Fruit fly (Drosophila melanogaster) whole organism, embryonic: Measurements from ENCODE around the gene CG42671.

Experiments
- Atf6 ChIP-seq: fragments of 200-800 bp; sonication (Bioruptor generic); IDR thresholded peaks from 2 replicates; pipeline ENCODE4 v1.3.6; 2022; ENCODE audit warnings: missing biosample characterization, missing genetic modification characterization
- BEAF-32 ChIP-seq: fragments of 200-800 bp; sonication (Bioruptor generic); optimal IDR thresholded peaks from 3 replicates; lab custom pipeline; 2017; ENCODE audit warnings: missing biosample characterization, missing genetic modification characterization, mild to moderate bottlenecking, moderate library complexity, missing genetic modification reagents
- CG10431 ChIP-seq: fragments of 200-800 bp; sonication (Bioruptor generic); optimal IDR thresholded peaks from 3 replicates; lab custom pipeline; 2018; ENCODE audit warnings: missing biosample characterization, mild to moderate bottlenecking, missing genetic modification characterization
- CG10959 ChIP-seq: fragments of 200-800 bp; sonication (Bioruptor generic); IDR thresholded peaks from 2 replicates; pipeline ENCODE4 v1.3.6; 2022; ENCODE audit warnings: missing biosample characterization, missing genetic modification characterization
- CG10979 ChIP-seq: fragments of 200-800 bp; sonication (Bioruptor generic); optimal IDR thresholded peaks from 2 replicates; lab custom pipeline; 2018; ENCODE audit warnings: missing biosample characterization, mild to moderate bottlenecking, missing genetic modification characterization, moderate library complexity
- CG11398 ChIP-seq: fragments of 200-800 bp; sonication (Bioruptor generic); optimal IDR thresholded peaks from 2 replicates; lab custom pipeline; 2016; ENCODE audit warnings: missing biosample characterization, missing genetic modification characterization
- CG11560 ChIP-seq: fragments of 200-800 bp; sonication (Bioruptor generic); IDR thresholded peaks from 3 replicates; pipeline ENCODE4 v1.3.6; 2022; ENCODE audit warnings: missing biosample characterization, missing genetic modification characterization
- CG11695 ChIP-seq: fragments of 200-800 bp; sonication (Bioruptor generic); IDR thresholded peaks from 3 replicates; pipeline ENCODE4 v1.3.6; 2022; ENCODE audit warnings: missing biosample characterization, missing genetic modification characterization
- CG11723 ChIP-seq: fragments of 200-800 bp; sonication (Bioruptor generic); optimal IDR thresholded peaks from 2 replicates; lab custom pipeline; 2017; ENCODE audit warnings: missing biosample characterization, mild to moderate bottlenecking, missing genetic modification characterization
- CG12659 ChIP-seq: fragments of 200-800 bp; sonication (Bioruptor generic); optimal IDR thresholded peaks from 3 replicates; lab custom pipeline; 2017; ENCODE audit warnings: mild to moderate bottlenecking, missing biosample characterization, missing genetic modification reagents, missing genetic modification characterization
- CG12942 ChIP-seq: fragments of 200-800 bp; sonication (Bioruptor generic); optimal IDR thresholded peaks from 3 replicates; lab custom pipeline; 2016; ENCODE audit warnings: missing biosample characterization, missing genetic modification characterization
- CG13287 ChIP-seq: fragments of 200-800 bp; sonication (Bioruptor generic); IDR thresholded peaks from 2 replicates; pipeline ENCODE4 v1.3.6; 2022; ENCODE audit warnings: missing biosample characterization, missing genetic modification characterization; ENCODE audit not compliant: partially characterized antibody
- CG16813 ChIP-seq: fragments of 200-800 bp; sonication (Bioruptor generic); IDR thresholded peaks from 3 replicates; pipeline ENCODE4 v1.3.6; 2022; ENCODE audit warnings: missing biosample characterization, missing genetic modification characterization; ENCODE audit not compliant: partially characterized antibody
- CG17359 ChIP-seq: fragments of 200-800 bp; sonication (Bioruptor generic); optimal IDR thresholded peaks from 3 replicates; lab custom pipeline; 2018; ENCODE audit warnings: missing biosample characterization, mild to moderate bottlenecking, missing genetic modification characterization, moderate library complexity
- CG1832 ChIP-seq: fragments of 200-800 bp; sonication (Bioruptor generic); optimal IDR thresholded peaks from 2 replicates; lab custom pipeline; 2017; ENCODE audit warnings: missing biosample characterization, mild to moderate bottlenecking, missing genetic modification characterization, inconsistent platforms
- CG2129 ChIP-seq: fragments of 200-800 bp; sonication (Bioruptor generic); IDR thresholded peaks from 2 replicates; pipeline ENCODE4 v1.3.6; 2022; ENCODE audit warnings: missing biosample characterization, missing genetic modification characterization; ENCODE audit not compliant: partially characterized antibody
- CG2199 ChIP-seq: fragments of 200-800 bp; sonication (Bioruptor generic); IDR thresholded peaks from 3 replicates; pipeline ENCODE4 v1.3.6; 2022; ENCODE audit warnings: missing biosample characterization, missing genetic modification characterization
- CG30020 ChIP-seq: fragments of 200-800 bp; optimal IDR thresholded peaks from 2 replicates; lab custom pipeline; 2019; ENCODE audit warnings: missing biosample characterization, mild to moderate bottlenecking, missing genetic modification characterization, moderate library complexity
- CG31365 ChIP-seq: fragments of 200-800 bp; sonication (Bioruptor generic); optimal IDR thresholded peaks from 2 replicates; lab custom pipeline; 2018; ENCODE audit warnings: missing biosample characterization, mild to moderate bottlenecking, missing genetic modification characterization
- CG33557 ChIP-seq: fragments of 200-800 bp; sonication (Bioruptor generic); optimal IDR thresholded peaks from 2 replicates; lab custom pipeline; 2019; ENCODE audit warnings: missing biosample characterization, mild to moderate bottlenecking, missing genetic modification characterization, moderate library complexity
- CG42726 ChIP-seq: fragments of 200-800 bp; sonication (Bioruptor generic); IDR thresholded peaks from 2 replicates; pipeline ENCODE4 v1.3.6; 2022; ENCODE audit warnings: missing biosample characterization, missing genetic modification characterization; ENCODE audit not compliant: partially characterized antibody
- CG5953 ChIP-seq: fragments of 200-800 bp; sonication (Bioruptor generic); IDR thresholded peaks from 2 replicates; pipeline ENCODE4 v1.3.6; 2022; ENCODE audit warnings: missing biosample characterization, missing genetic modification characterization
- Chrac-16 ChIP-seq: fragments of 200-800 bp; sonication (Bioruptor generic); optimal IDR thresholded peaks from 3 replicates; lab custom pipeline; 2016; ENCODE audit warnings: missing biosample characterization, missing genetic modification characterization
- Dfd ChIP-seq, 2 experiments: fragments of >200 bp; optimal IDR thresholded peaks; 2 replicates each; lab custom pipeline; 2017; ENCODE audit warnings: missing biosample characterization in 2 of 2, missing genetic modification characterization in 2 of 2
- Dip2 ChIP-seq: fragments of 200-800 bp; sonication (Bioruptor generic); IDR thresholded peaks from 2 replicates; pipeline ENCODE4 v1.3.6; 2022; ENCODE audit warnings: missing biosample characterization, missing genetic modification characterization
- Drgx ChIP-seq: fragments of 200-800 bp; sonication (Bioruptor generic); IDR thresholded peaks from 2 replicates; pipeline ENCODE4 v1.3.6; 2022; ENCODE audit warnings: missing biosample characterization, missing genetic modification characterization
- Fer1 ChIP-seq: fragments of 200-800 bp; sonication (Bioruptor generic); optimal IDR thresholded peaks from 2 replicates; lab custom pipeline; 2017; ENCODE audit warnings: missing biosample characterization, mild to moderate bottlenecking, missing genetic modification characterization
- H2.0 ChIP-seq: fragments of 200-800 bp; sonication (Bioruptor generic); IDR thresholded peaks from 2 replicates; pipeline ENCODE4 v1.3.6; 2022; ENCODE audit warnings: missing biosample characterization, missing genetic modification characterization
- HLH3B ChIP-seq: fragments of 200-800 bp; sonication (Bioruptor generic); IDR thresholded peaks from 2 replicates; pipeline ENCODE4 v1.3.6; 2022; ENCODE audit warnings: missing biosample characterization, missing genetic modification characterization
- HLHmδ ChIP-seq: fragments of 200-800 bp; sonication (Bioruptor generic); optimal IDR thresholded peaks from 2 replicates; lab custom pipeline; 2018; ENCODE audit warnings: missing biosample characterization, mild to moderate bottlenecking, missing genetic modification characterization, moderate library complexity
- Hmr ChIP-seq: fragments of 200-800 bp; sonication (Bioruptor generic); optimal IDR thresholded peaks from 3 replicates; lab custom pipeline; 2017; ENCODE audit warnings: mild to moderate bottlenecking, missing biosample characterization, missing genetic modification reagents, missing genetic modification characterization
- Hmx ChIP-seq: fragments of 200-800 bp; sonication (Bioruptor generic); optimal IDR thresholded peaks from 2 replicates; lab custom pipeline; 2016; ENCODE audit warnings: missing biosample characterization, missing genetic modification characterization
- Hr51 ChIP-seq, 2 experiments: fragments of 200-800 bp; sonication (Bioruptor generic); optimal IDR thresholded peaks; 2 replicates in 1 of 2; 3 replicates in 1 of 2; lab custom pipeline; 2016 to 2018; ENCODE audit warnings: missing biosample characterization in 2 of 2, missing genetic modification characterization in 2 of 2, mild to moderate bottlenecking in 1 of 2, moderate library complexity in 1 of 2
- Lhr ChIP-seq: fragments of 200-800 bp; sonication (Bioruptor generic); optimal IDR thresholded peaks from 3 replicates; lab custom pipeline; 2017; ENCODE audit warnings: mild to moderate bottlenecking, missing biosample characterization, missing genetic modification reagents, missing genetic modification characterization
- Neu2 ChIP-seq: fragments of 200-800 bp; sonication (Bioruptor generic); optimal IDR thresholded peaks from 3 replicates; lab custom pipeline; 2016; ENCODE audit warnings: missing biosample characterization, missing genetic modification characterization, borderline replicate concordance
- Nf-YA ChIP-seq: fragments of 200-800 bp; sonication (Bioruptor generic); IDR thresholded peaks from 2 replicates; pipeline ENCODE4 v1.3.6; 2022; ENCODE audit warnings: missing biosample characterization, missing genetic modification characterization
- Poxn ChIP-seq: fragments of 200-800 bp; sonication (Bioruptor generic); IDR thresholded peaks from 2 replicates; pipeline ENCODE4 v1.3.6; 2022; ENCODE audit warnings: missing biosample characterization, missing genetic modification characterization
- Ptx1 ChIP-seq: fragments of 200-800 bp; sonication (Bioruptor generic); IDR thresholded peaks from 2 replicates; pipeline ENCODE4 v1.3.6; 2022; ENCODE audit warnings: missing biosample characterization, missing genetic modification characterization
- bab2 ChIP-seq: fragments of 200-800 bp; sonication (Bioruptor generic); optimal IDR thresholded peaks from 2 replicates; lab custom pipeline; 2016; ENCODE audit warnings: missing biosample characterization, missing genetic modification characterization
- caup ChIP-seq: fragments of 200-800 bp; sonication (Bioruptor generic); optimal IDR thresholded peaks from 3 replicates; lab custom pipeline; 2017; ENCODE audit warnings: missing biosample characterization, mild to moderate bottlenecking, missing genetic modification characterization, moderate library complexity; ENCODE audit not compliant: severe bottlenecking
- chm ChIP-seq: fragments of 200-800 bp; sonication (Bioruptor generic); IDR thresholded peaks from 2 replicates; pipeline ENCODE4 v1.3.6; 2022; ENCODE audit warnings: missing biosample characterization, missing genetic modification characterization
- dmrt99B ChIP-seq: fragments of 200-800 bp; sonication (Bioruptor generic); optimal IDR thresholded peaks from 2 replicates; lab custom pipeline; 2018; ENCODE audit warnings: missing biosample characterization, mild to moderate bottlenecking, missing genetic modification characterization, moderate library complexity
- esg ChIP-seq: fragments of 200-800 bp; sonication (Bioruptor generic); conservative IDR thresholded peaks from 2 replicates; pipeline ENCODE4 v1.3.6; 2022; ENCODE audit warnings: missing biosample characterization, missing genetic modification characterization
- hb ChIP-seq: fragments of 200-800 bp; sonication (Bioruptor generic); IDR thresholded peaks from 3 replicates; pipeline ENCODE4 v1.3.6; 2022; ENCODE audit warnings: missing biosample characterization, missing genetic modification characterization; ENCODE audit not compliant: partially characterized antibody
- klu ChIP-seq: fragments of 200-800 bp; sonication (Bioruptor generic); IDR thresholded peaks from 2 replicates; pipeline ENCODE4 v1.3.6; 2022; ENCODE audit warnings: missing biosample characterization, missing genetic modification characterization
- onecut ChIP-seq: fragments of 200-800 bp; sonication (Bioruptor generic); IDR thresholded peaks from 2 replicates; pipeline ENCODE4 v1.3.6; 2022; ENCODE audit warnings: missing biosample characterization, missing genetic modification characterization
- pnt ChIP-seq: fragments of 200-800 bp; sonication (Bioruptor generic); optimal IDR thresholded peaks from 3 replicates; lab custom pipeline; 2016; ENCODE audit warnings: missing biosample characterization, missing genetic modification characterization
- slbo ChIP-seq: fragments of 200-800 bp; sonication (Bioruptor generic); IDR thresholded peaks from 2 replicates; pipeline ENCODE4 v1.3.6; 2022; ENCODE audit warnings: missing biosample characterization, missing genetic modification characterization
- vfl ChIP-seq: fragments of 200-800 bp; sonication (Bioruptor generic); optimal IDR thresholded peaks from 2 replicates; lab custom pipeline; 2016; ENCODE audit warnings: missing biosample characterization, missing genetic modification characterization

The CG42671 gene

DNA sequence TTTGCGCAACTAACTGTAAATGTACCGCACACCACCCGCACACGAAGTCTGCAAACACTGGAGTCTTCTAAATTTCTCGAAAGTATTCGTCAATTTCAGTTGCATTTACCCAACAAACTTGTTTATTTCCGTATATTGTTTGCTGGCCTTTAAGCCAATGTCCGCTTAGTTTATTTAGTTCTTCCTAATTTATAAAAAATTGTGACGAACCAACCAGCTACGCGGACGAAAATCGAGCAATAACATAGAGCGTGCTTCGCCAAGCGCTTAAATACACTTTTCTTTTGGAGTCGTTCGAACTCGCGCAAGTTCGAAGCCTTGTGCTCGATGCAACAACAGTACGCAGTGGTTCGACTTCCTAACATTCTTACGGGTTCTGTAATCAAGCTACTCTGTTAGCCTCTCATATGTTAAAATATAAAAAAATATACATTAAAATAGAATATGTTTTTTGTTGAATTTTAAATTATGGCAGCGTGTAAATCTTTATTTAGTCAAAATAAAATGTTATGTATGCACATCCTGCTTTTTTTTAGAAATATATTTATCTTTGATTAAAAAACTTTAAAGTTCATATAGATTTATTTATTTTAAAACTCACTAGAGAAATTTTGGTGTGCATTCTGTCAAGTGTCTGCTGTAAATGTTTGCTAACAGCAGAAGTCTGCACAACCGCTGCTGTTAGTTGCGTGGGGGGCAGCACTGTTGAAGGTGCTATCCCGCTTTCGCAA is 16.8 kb upstream of the CG42671 start, which contains the start of gene GlcAT-P (continued):
- TF ChIP-seq klu (GFP tag; lab: Robert Waterston, UW): peak; percentile 61; the same call in 1 of the 2 replicates
- TF ChIP-seq Fer1: peak; percentile 87
- TF ChIP-seq vfl (GFP tag; lab: Kevin White, UChicago): no peak
- no peak for TF ChIP-seq Dfd (GFP tag; optimal IDR thresholded peaks at IDR 0.05; lab: Kevin White, UChicago)
- TF ChIP-seq CG17359: peak; percentile 50
- TF ChIP-seq CG31365: no peak
- 0 out of 2 replicates have a peak, but pooled peaks have one; percentile 8 for TF ChIP-seq Nf-YA
- TF ChIP-seq CG5953: no peak
- peak; percentile 30 for TF ChIP-seq Chrac-16 (GFP tag; lab: Kevin White, UChicago)
- TF ChIP-seq CG33557 (GFP tag; lab: Kevin White, UChicago): peak; percentile 33
- TF ChIP-seq CG10979 (tag; lab: Kevin White, UChicago): peak; percentile 82
- TF ChIP-seq CG11723 (GFP tag; lab: Kevin White, UChicago): peak; percentile 44
- TF ChIP-seq pnt: no peak
- no peak for TF ChIP-seq Neu2 (GFP tag; lab: Kevin White, UChicago)
- TF ChIP-seq CG11398 (GFP tag; lab: Kevin White, UChicago): no peak
- peak in 1 of 2 experiments; percentile 86 for TF ChIP-seq Hr51 (GFP tag; optimal IDR thresholded peaks at IDR 0.05; lab: Kevin White, UChicago)
- TF ChIP-seq H2.0 (GFP tag; lab: Robert Waterston, UW): peak; percentile 55; the same call in 1 of the 2 replicates
- TF ChIP-seq bab2 (GFP tag; lab: Kevin White, UChicago): no peak
- TF ChIP-seq CG42726 (GFP tag; lab: Robert Waterston, UW): no peak
- peak; percentile 80 for TF ChIP-seq CG11695 (GFP tag; lab: Robert Waterston, UW)
- TF ChIP-seq dmrt99B (tag; lab: Kevin White, UChicago): peak; percentile 75
- TF ChIP-seq CG2199 (GFP tag; lab: Robert Waterston, UW): peak; percentile 14; the same call in 1 of the 3 replicates
- no peak for TF ChIP-seq Dip2 (GFP tag; lab: Robert Waterston, UW)
- TF ChIP-seq caup (GFP tag; lab: Kevin White, UChicago): peak; percentile 63
- no peak for TF ChIP-seq CG2129 (GFP tag; lab: Robert Waterston, UW)
- TF ChIP-seq Ptx1: peak; percentile 75
- TF ChIP-seq esg (GFP tag; lab: Robert Waterston, UW): peak; percentile 71
- TF ChIP-seq CG12659 (GFP tag; lab: Kevin White, UChicago): peak; percentile 83
- no peak for TF ChIP-seq CG12942 (GFP tag; lab: Kevin White, UChicago)
- TF ChIP-seq Hmr: peak; percentile 76
- no peak for TF ChIP-seq Poxn (GFP tag; lab: Robert Waterston, UW)
- no peak for TF ChIP-seq Hmx
- TF ChIP-seq Lhr (GFP tag; lab: Kevin White, UChicago): no peak
- no peak for TF ChIP-seq HLHmδ
- TF ChIP-seq CG1832: no peak
- no peak for TF ChIP-seq CG10959
- no peak for TF ChIP-seq onecut (GFP tag; lab: Robert Waterston, UW)
- TF ChIP-seq CG11560 (tag; lab: Robert Waterston, UW): no peak
- TF ChIP-seq hb (GFP tag; lab: Robert Waterston, UW): no peak
- no peak for TF ChIP-seq BEAF-32 (GFP tag; lab: Kevin White, UChicago)
- TF ChIP-seq chm (GFP tag; lab: Robert Waterston, UW): no peak
- TF ChIP-seq CG13287 (GFP tag; lab: Robert Waterston, UW): no peak
- TF ChIP-seq HLH3B (GFP tag; lab: Robert Waterston, UW): peak; percentile 65
- peak; percentile 83 for TF ChIP-seq slbo (GFP tag; lab: Robert Waterston, UW)
- TF ChIP-seq Atf6: peak; percentile 76; the same call in 1 of the 2 replicates
- no peak for TF ChIP-seq CG10431 (GFP tag; lab: Kevin White, UChicago)
- peak; percentile 80 for TF ChIP-seq Drgx
- TF ChIP-seq CG16813 (GFP tag; lab: Robert Waterston, UW): no peak
- TF ChIP-seq CG30020 (tag; lab: Kevin White, UChicago): peak; percentile 39
